Worm (Caenorhabditis elegans): ENCODE results near the gene C16C8.8.
"Not testable (repeated sequence)": the region's sequence is repeated elsewhere in the genome, so short reads cannot be mapped to it uniquely, and the experiment has no call there.

The C16C8.8 gene

ce11 chrII:3458209-3458608 is 3.3 kb downstream of the C16C8.8 start, which contains the start of the genes C16C8.26 and C16C8.19:
Gene C16C8.26, minus strand, starts transcription at chrII:3458309.
Gene C16C8.19, plus strand, starts transcription at chrII:3458487.
- TF ChIP-seq ztf-11 (tag; optimal IDR thresholded peaks at IDR 0.05) (no peak), unc-62 (GFP tag; optimal IDR thresholded peaks at IDR 0.05) (no peak), bed-3 (GFP tag; optimal IDR thresholded peaks at IDR 0.05) (no peak), sem-2 (GFP tag; optimal IDR thresholded peaks at IDR 0.05) (no peak), ceh-83 (GFP tag; optimal IDR thresholded peaks at IDR 0.05) (no peak), lsy-2 (tag; optimal IDR thresholded peaks at IDR 0.05) (no peak), ham-2 (GFP tag; optimal IDR thresholded peaks at IDR 0.05) (no peak), blmp-1 (tag; optimal IDR thresholded peaks at IDR 0.05) (no peak), nhr-28 (tag; optimal IDR thresholded peaks at IDR 0.05) (no peak), mls-2 (tag; optimal IDR thresholded peaks at IDR 0.05) (no peak), lin-32 (GFP tag; optimal IDR thresholded peaks at IDR 0.05) (no peak), M03D4.4 (tag; optimal IDR thresholded peaks at IDR 0.05) (no peak), zip-8 (tag; optimal IDR thresholded peaks at IDR 0.05) (no peak), mep-1 (tag; optimal IDR thresholded peaks at IDR 0.05) (no peak), cnd-1 (tag; optimal IDR thresholded peaks at IDR 0.05) (no peak), ceh-43 (GFP tag; optimal IDR thresholded peaks at IDR 0.05) (no peak), snpc-4 (tag; optimal IDR thresholded peaks at IDR 0.05) (no peak), nhr-237 (tag; optimal IDR thresholded peaks at IDR 0.05) (no peak)

- TF ChIP-seq drap-1 (GFP tag; optimal IDR thresholded peaks at IDR 0.05) (no peak), ces-1 (GFP tag; optimal IDR thresholded peaks at IDR 0.05) (no peak), flh-1 (GFP tag; optimal IDR thresholded peaks at IDR 0.05) (no peak)
Measured at ce11 chrII:3453521-3453920, 8.0 kb downstream of the C16C8.8 start, which contains the start of gene C16C8.11. Gene C16C8.11, plus strand, starts transcription at chrII:3453708.

ce11 chrII:3452421-3452820 is 9.1 kb downstream of the C16C8.8 start, which contains the start of gene C16C8.12:
Gene C16C8.12, plus strand, starts transcription at chrII:3452721.
- TF ChIP-seq tbx-8 (GFP tag; optimal IDR thresholded peaks at IDR 0.05), result no peak
- no peak for TF ChIP-seq elt-3 (tag; optimal IDR thresholded peaks at IDR 0.05)
- no peak for TF ChIP-seq lin-32 (GFP tag; optimal IDR thresholded peaks at IDR 0.05)
- TF ChIP-seq ham-2 (GFP tag; optimal IDR thresholded peaks at IDR 0.05), result no peak
- no peak for TF ChIP-seq nhr-28 (tag; optimal IDR thresholded peaks at IDR 0.05)
- no peak for TF ChIP-seq zip-8 (tag; optimal IDR thresholded peaks at IDR 0.05)
- TF ChIP-seq unc-39 (tag; optimal IDR thresholded peaks at IDR 0.05), result no peak
- TF ChIP-seq pha-4 (tag; optimal IDR thresholded peaks at IDR 0.05), result no peak
- TF ChIP-seq unc-120 (tag; optimal IDR thresholded peaks at IDR 0.05; ENCODE audit: poor library complexity, severe bottlenecking), result no peak
- no peak for TF ChIP-seq mab-5 (tag; optimal IDR thresholded peaks at IDR 0.05)
- TF ChIP-seq drap-1 (GFP tag; optimal IDR thresholded peaks at IDR 0.05), result no peak
- TF ChIP-seq ceh-39 (tag; optimal IDR thresholded peaks at IDR 0.05), result no peak
- TF ChIP-seq hlh-1 (tag; optimal IDR thresholded peaks at IDR 0.05), result no peak

- TF ChIP-seq M03D4.4 (tag; optimal IDR thresholded peaks at IDR 0.05); ham-2 (GFP tag; optimal IDR thresholded peaks at IDR 0.05); nhr-76 (tag; optimal IDR thresholded peaks at IDR 0.05): not testable (repeated sequence)
Measured at ce11 chrII:3449514-3449913, 12.0 kb downstream of the C16C8.8 start, which contains the start of gene C16C8.14. Gene C16C8.14, plus strand, starts transcription at chrII:3449814.

ce11 chrII:3448776-3449280 is 12.7 kb downstream of the C16C8.8 start, which contains the start of gene C16C8.25:
Gene C16C8.25, plus strand, starts transcription at chrII:3449230.
- TF ChIP-seq sptf-1 (tag; optimal IDR thresholded peaks at IDR 0.05) (no peak), flh-1 (GFP tag; optimal IDR thresholded peaks at IDR 0.05) (no peak), nhr-2 (tag; optimal IDR thresholded peaks at IDR 0.05) (no peak), ceh-83 (GFP tag; optimal IDR thresholded peaks at IDR 0.05) (no peak), snpc-4 (tag; optimal IDR thresholded peaks at IDR 0.05) (no peak), mls-2 (tag; optimal IDR thresholded peaks at IDR 0.05) (no peak), hlh-1 (tag; optimal IDR thresholded peaks at IDR 0.05) (no peak), cnd-1 (tag; optimal IDR thresholded peaks at IDR 0.05) (no peak), bed-3 (GFP tag; optimal IDR thresholded peaks at IDR 0.05) (no peak), nhr-76 (tag; optimal IDR thresholded peaks at IDR 0.05) (no peak), unc-62 (GFP tag; optimal IDR thresholded peaks at IDR 0.05) (no peak), drap-1 (GFP tag; optimal IDR thresholded peaks at IDR 0.05) (no peak), lsy-2 (tag; optimal IDR thresholded peaks at IDR 0.05) (no peak), ces-1 (GFP tag; optimal IDR thresholded peaks at IDR 0.05) (no peak), ham-2 (GFP tag; optimal IDR thresholded peaks at IDR 0.05) (no peak), mab-5 (tag; optimal IDR thresholded peaks at IDR 0.05) (no peak), elt-1 (tag; optimal IDR thresholded peaks at IDR 0.05; ENCODE audit: borderline replicate concordance, insufficient read depth) (no peak)
